Fruit fly (Drosophila melanogaster): ENCODE data around the gene Ugt302C1.
A peak's percentile ranks its signal among the peaks of the same experiment; 100 is the strongest.

Ugt302C1 gene

dm6 chr3R:11156858-11157257 lies at the start of gene Ugt302C1:
Ugt302C1 (plus strand) TSS chr3R:11157098.
- TF ChIP-seq CG11695 (GFP tag; IDR thresholded peaks at IDR 0.05) (no peak), shn (GFP tag; optimal IDR thresholded peaks at IDR 0.05) (no peak), CG4707 (GFP tag; optimal IDR thresholded peaks at IDR 0.05) (no peak), CG18262 (tag; optimal IDR thresholded peaks at IDR 0.05) (no peak), nmo (GFP tag; optimal IDR thresholded peaks at IDR 0.05) (no peak), tin (GFP tag; optimal IDR thresholded peaks at IDR 0.05) (no peak), CG10979 (tag; optimal IDR thresholded peaks at IDR 0.05) (no peak), Drgx (GFP tag; IDR thresholded peaks at IDR 0.05) (no peak), CG11247 (GFP tag; IDR thresholded peaks at IDR 0.05) (no peak), Myb (GFP tag; optimal IDR thresholded peaks at IDR 0.05) (no peak), Blimp-1 (GFP tag; optimal IDR thresholded peaks at IDR 0.05) (no peak), btn (GFP tag; optimal IDR thresholded peaks at IDR 0.05) (no peak), Jarid2 (GFP tag; optimal IDR thresholded peaks at IDR 0.05) (peak; percentile 92), PHDP (tag; optimal IDR thresholded peaks at IDR 0.05) (no peak), CG7987 (GFP tag; optimal IDR thresholded peaks at IDR 0.05) (no peak), CG32532 (GFP tag; IDR thresholded peaks at IDR 0.05) (peak; percentile 57; the same call in 1 of the 2 replicates), Ptx1 (GFP tag; IDR thresholded peaks at IDR 0.05) (no peak), BEAF-32 (GFP tag; optimal IDR thresholded peaks at IDR 0.05) (no peak), CG7745 (tag; optimal IDR thresholded peaks at IDR 0.05) (no peak), kah (GFP tag; optimal IDR thresholded peaks at IDR 0.05) (no peak), gem (tag; optimal IDR thresholded peaks at IDR 0.05) (no peak), CG6175 (GFP tag; IDR thresholded peaks at IDR 0.05) (no peak), sisA (GFP tag; IDR thresholded peaks at IDR 0.05) (no peak), HmgZ (tag; optimal IDR thresholded peaks at IDR 0.05) (peak; percentile 10), CG3847 (GFP tag; IDR thresholded peaks at IDR 0.05) (no peak), Bteb2 (GFP tag; optimal IDR thresholded peaks at IDR 0.05) (no peak), Sry-β (GFP tag; optimal IDR thresholded peaks at IDR 0.05) (no peak), vvl (GFP tag; IDR thresholded peaks at IDR 0.05) (no peak), TFAM (GFP tag; optimal IDR thresholded peaks at IDR 0.05) (no peak), Atf3 (GFP tag; optimal IDR thresholded peaks at IDR 0.05) (peak; percentile 31), Lpt (GFP tag; optimal IDR thresholded peaks at IDR 0.05) (no peak), lov (optimal IDR thresholded peaks at IDR 0.05) (no peak), lov (GFP tag; IDR thresholded peaks at IDR 0.05) (no peak), CG4617 (GFP tag; optimal IDR thresholded peaks at IDR 0.05; ENCODE audit: borderline replicate concordance) (no peak), Doc2 (GFP tag; IDR thresholded peaks at IDR 0.05) (no peak), CG17568 (GFP tag; optimal IDR thresholded peaks at IDR 0.05) (no peak), CG15479 (GFP tag; optimal IDR thresholded peaks at IDR 0.05) (no peak), CG14441 (GFP tag; IDR thresholded peaks at IDR 0.05) (no peak), CrebB (tag; optimal IDR thresholded peaks at IDR 0.05) (no peak), CG15073 (GFP tag; optimal IDR thresholded peaks at IDR 0.05) (no peak), hth (optimal IDR thresholded peaks at IDR 0.05) (no peak), sima (GFP tag; optimal IDR thresholded peaks at IDR 0.05) (no peak), sens (GFP tag) (peak; percentile 49), Rfx (GFP tag; IDR thresholded peaks at IDR 0.05) (peak; percentile 61; the same call in 1 of the 2 replicates), Antp (GFP tag; optimal IDR thresholded peaks at IDR 0.05) (no peak), Ssrp (tag; optimal IDR thresholded peaks at IDR 0.05) (no peak), CG6683 (GFP tag; optimal IDR thresholded peaks at IDR 0.05) (no peak), Hr78 (GFP tag; optimal IDR thresholded peaks at IDR 0.05) (no peak), CG6689 (GFP tag; IDR thresholded peaks at IDR 0.05) (no peak), row (GFP tag; IDR thresholded peaks at IDR 0.05) (no peak), pho (GFP tag; optimal IDR thresholded peaks at IDR 0.05) (no peak), maf-S (GFP tag; optimal IDR thresholded peaks at IDR 0.05) (no peak), CG1832 (GFP tag; optimal IDR thresholded peaks at IDR 0.05) (no peak)
